Fruit fly (Drosophila melanogaster) whole organism, embryonic: ENCODE results near the gene CG13258.

Source experiments
- Asciz ChIP-seq: fragments of 200-800 bp; sonication (Bioruptor generic); optimal IDR thresholded peaks from 2 replicates; lab custom pipeline; 2017; ENCODE audit warnings: missing biosample characterization, mild to moderate bottlenecking, missing genetic modification characterization, missing genetic modification reagents
- Atf-2 ChIP-seq: fragments of 200-800 bp; sonication (Bioruptor generic); optimal IDR thresholded peaks from 2 replicates; lab custom pipeline; 2016; ENCODE audit warnings: missing biosample characterization, missing genetic modification characterization
- BEAF-32 ChIP-seq: fragments of 200-800 bp; sonication (Bioruptor generic); optimal IDR thresholded peaks from 3 replicates; lab custom pipeline; 2017; ENCODE audit warnings: missing biosample characterization, missing genetic modification characterization, mild to moderate bottlenecking, moderate library complexity, missing genetic modification reagents
- CG10274 ChIP-seq: fragments of 200-800 bp; sonication (Bioruptor generic); optimal IDR thresholded peaks from 3 replicates; lab custom pipeline; 2017; ENCODE audit warnings: missing biosample characterization, mild to moderate bottlenecking, missing genetic modification characterization
- CG10565 ChIP-seq: fragments of 200-800 bp; sonication (Bioruptor generic); optimal IDR thresholded peaks from 3 replicates; lab custom pipeline; 2016; ENCODE audit warnings: missing biosample characterization, mild to moderate bottlenecking, missing genetic modification characterization
- CG11456 ChIP-seq: fragments of 200-800 bp; sonication (Bioruptor generic); IDR thresholded peaks from 3 replicates; pipeline ENCODE4 v1.3.6; 2022; ENCODE audit warnings: missing biosample characterization, missing genetic modification characterization
- CG12155 ChIP-seq: fragments of 200-800 bp; sonication (Bioruptor generic); optimal IDR thresholded peaks from 3 replicates; lab custom pipeline; 2016; ENCODE audit warnings: missing biosample characterization, missing genetic modification characterization
- CG14710 ChIP-seq: fragments of 200-800 bp; sonication (Bioruptor generic); optimal IDR thresholded peaks from 3 replicates; lab custom pipeline; 2019; ENCODE audit warnings: missing biosample characterization, mild to moderate bottlenecking, missing genetic modification characterization, moderate library complexity
- CG15601 ChIP-seq: fragments of 200-800 bp; sonication (Bioruptor generic); optimal IDR thresholded peaks from 3 replicates; lab custom pipeline; 2019; ENCODE audit warnings: missing biosample characterization, mild to moderate bottlenecking, missing genetic modification characterization, moderate library complexity
- CG17385 ChIP-seq: fragments of 200-800 bp; sonication (Bioruptor generic); optimal IDR thresholded peaks from 3 replicates; lab custom pipeline; 2018; ENCODE audit warnings: missing biosample characterization, mild to moderate bottlenecking, missing genetic modification characterization
- CG17802 ChIP-seq: fragments of 200-800 bp; sonication (Bioruptor generic); optimal IDR thresholded peaks from 2 replicates; lab custom pipeline; 2018; ENCODE audit warnings: missing biosample characterization, mild to moderate bottlenecking, missing genetic modification characterization, moderate library complexity
- CG2120 ChIP-seq: fragments of 200-800 bp; sonication (Bioruptor generic); optimal IDR thresholded peaks from 3 replicates; lab custom pipeline; 2016; ENCODE audit warnings: missing biosample characterization, missing genetic modification characterization
- CG2202 ChIP-seq: fragments of 200-800 bp; sonication (Bioruptor generic); optimal IDR thresholded peaks from 2 replicates; lab custom pipeline; 2018; ENCODE audit warnings: missing biosample characterization, mild to moderate bottlenecking, missing genetic modification characterization
- CG3847 ChIP-seq: fragments of 200-800 bp; sonication (Bioruptor generic); IDR thresholded peaks from 2 replicates; pipeline ENCODE4 v1.3.6; 2022; ENCODE audit warnings: missing biosample characterization, missing genetic modification characterization
- CG4820 ChIP-seq: fragments of 200-800 bp; sonication (Bioruptor generic); optimal IDR thresholded peaks from 3 replicates; lab custom pipeline; 2016; ENCODE audit warnings: missing biosample characterization, missing genetic modification characterization
- CG7271 ChIP-seq: fragments of 200-800 bp; sonication (Bioruptor generic); optimal IDR thresholded peaks from 2 replicates; lab custom pipeline; 2018; ENCODE audit warnings: missing biosample characterization, mild to moderate bottlenecking, missing genetic modification characterization, moderate library complexity
- CG7839 ChIP-seq: fragments of 200-800 bp; sonication (Bioruptor generic); optimal IDR thresholded peaks from 3 replicates; lab custom pipeline; 2018; ENCODE audit warnings: missing biosample characterization, mild to moderate bottlenecking, missing genetic modification characterization, moderate library complexity
- CG8765 ChIP-seq: fragments of 200-800 bp; sonication (Bioruptor generic); IDR thresholded peaks from 2 replicates; pipeline ENCODE4 v1.3.6; 2022; ENCODE audit warnings: missing biosample characterization, missing genetic modification characterization
- Chrac-16 ChIP-seq: fragments of 200-800 bp; sonication (Bioruptor generic); optimal IDR thresholded peaks from 3 replicates; lab custom pipeline; 2016; ENCODE audit warnings: missing biosample characterization, missing genetic modification characterization
- CoRest ChIP-seq: fragments of 200-800 bp; sonication (Bioruptor generic); optimal IDR thresholded peaks from 3 replicates; lab custom pipeline; 2018; ENCODE audit warnings: missing biosample characterization, mild to moderate bottlenecking, missing genetic modification characterization, moderate library complexity
- Deaf1 ChIP-seq: fragments of 200-800 bp; optimal IDR thresholded peaks from 3 replicates; lab custom pipeline; 2019; ENCODE audit warnings: missing biosample characterization, mild to moderate bottlenecking, missing genetic modification characterization, moderate library complexity
- Fer1 ChIP-seq: fragments of 200-800 bp; sonication (Bioruptor generic); optimal IDR thresholded peaks from 2 replicates; lab custom pipeline; 2017; ENCODE audit warnings: missing biosample characterization, mild to moderate bottlenecking, missing genetic modification characterization
- H2.0 ChIP-seq: fragments of 200-800 bp; sonication (Bioruptor generic); IDR thresholded peaks from 2 replicates; pipeline ENCODE4 v1.3.6; 2022; ENCODE audit warnings: missing biosample characterization, missing genetic modification characterization
- HLH54F ChIP-seq: fragments of 200-800 bp; sonication (Bioruptor generic); optimal IDR thresholded peaks from 3 replicates; lab custom pipeline; 2016; ENCODE audit warnings: missing biosample characterization, missing genetic modification characterization
- Hand ChIP-seq: fragments of 200-800 bp; sonication (Bioruptor generic); optimal IDR thresholded peaks from 2 replicates; lab custom pipeline; 2017; ENCODE audit warnings: mild to moderate bottlenecking, missing biosample characterization, missing genetic modification reagents, missing genetic modification characterization
- Jarid2 ChIP-seq: fragments of 200-800 bp; sonication (Bioruptor generic); optimal IDR thresholded peaks from 3 replicates; lab custom pipeline; 2017; ENCODE audit warnings: mild to moderate bottlenecking, missing biosample characterization, missing genetic modification reagents, missing genetic modification characterization
- Lhr ChIP-seq: fragments of 200-800 bp; sonication (Bioruptor generic); optimal IDR thresholded peaks from 3 replicates; lab custom pipeline; 2017; ENCODE audit warnings: mild to moderate bottlenecking, missing biosample characterization, missing genetic modification reagents, missing genetic modification characterization
- Meics ChIP-seq: fragments of 200-800 bp; sonication (Bioruptor generic); optimal IDR thresholded peaks from 2 replicates; lab custom pipeline; 2017; ENCODE audit warnings: missing biosample characterization, mild to moderate bottlenecking, missing genetic modification characterization
- NK7.1 ChIP-seq: fragments of 200-800 bp; sonication (Bioruptor generic); optimal IDR thresholded peaks from 3 replicates; lab custom pipeline; 2016; ENCODE audit warnings: missing biosample characterization, missing genetic modification characterization
- Nf-YC ChIP-seq: fragments of 200-800 bp; optimal IDR thresholded peaks from 3 replicates; lab custom pipeline; 2019; ENCODE audit warnings: missing biosample characterization, mild to moderate bottlenecking, missing genetic modification characterization, moderate library complexity
- Rfx ChIP-seq: fragments of 200-800 bp; sonication (Bioruptor generic); IDR thresholded peaks from 2 replicates; pipeline ENCODE4 v1.3.6; 2022; ENCODE audit warnings: missing biosample characterization, missing genetic modification characterization
- Scr ChIP-seq: fragments of 200-800 bp; sonication (Bioruptor generic); IDR thresholded peaks from 2 replicates; pipeline ENCODE4 v1.3.6; 2022; ENCODE audit warnings: missing biosample characterization, missing genetic modification characterization; ENCODE audit not compliant: partially characterized antibody
- Sry-β ChIP-seq: fragments of 200-800 bp; sonication (Bioruptor generic); optimal IDR thresholded peaks from 2 replicates; lab custom pipeline; 2018; ENCODE audit warnings: missing biosample characterization, mild to moderate bottlenecking, missing genetic modification characterization, moderate library complexity
- Stat92E ChIP-seq, 3 experiments: fragments of >200 bp in 2 of 3; fragments of 200-800 bp in 1 of 3; sonication (Bioruptor generic) in 1 of 3; optimal IDR thresholded peaks; 2 replicates each; lab custom pipeline; 2017 to 2019; ENCODE audit warnings: missing biosample characterization in 3 of 3, missing genetic modification characterization in 3 of 3, mild to moderate bottlenecking in 1 of 3, moderate library complexity in 1 of 3
- amos ChIP-seq: fragments of 200-800 bp; sonication (Bioruptor generic); IDR thresholded peaks from 2 replicates; pipeline ENCODE4 v1.3.6; 2022; ENCODE audit warnings: missing biosample characterization, missing genetic modification characterization; ENCODE audit not compliant: partially characterized antibody
- dm ChIP-seq: fragments of 200-800 bp; sonication (Bioruptor generic); optimal IDR thresholded peaks from 3 replicates; lab custom pipeline; 2016; ENCODE audit warnings: missing biosample characterization, missing genetic modification characterization
- en ChIP-seq: fragments of 200-800 bp; sonication (Bioruptor generic); optimal IDR thresholded peaks from 2 replicates; lab custom pipeline; 2016; ENCODE audit warnings: missing biosample characterization, missing genetic modification characterization
- gem ChIP-seq: fragments of 200-800 bp; sonication (Bioruptor generic); optimal IDR thresholded peaks from 2 replicates; lab custom pipeline; 2019; ENCODE audit warnings: missing biosample characterization, mild to moderate bottlenecking, missing genetic modification characterization, moderate library complexity
- jigr1 ChIP-seq: fragments of 200-800 bp; sonication (Bioruptor generic); IDR thresholded peaks from 3 replicates; pipeline ENCODE4 v1.3.6; 2022; ENCODE audit warnings: missing biosample characterization, missing genetic modification characterization
- knrl ChIP-seq: fragments of 200-800 bp; sonication (Bioruptor generic); IDR thresholded peaks from 3 replicates; pipeline ENCODE4 v1.3.6; 2022; ENCODE audit warnings: missing biosample characterization, missing genetic modification characterization; ENCODE audit not compliant: partially characterized antibody
- lola ChIP-seq, 3 experiments: fragments of >200 bp in 2 of 3; fragments of 200-800 bp in 1 of 3; sonication (Bioruptor generic) in 1 of 3; optimal IDR thresholded peaks; 2 replicates each; lab custom pipeline; 2017 to 2019; ENCODE audit warnings: missing biosample characterization in 3 of 3, missing genetic modification characterization in 3 of 3, mild to moderate bottlenecking in 1 of 3, moderate library complexity in 1 of 3
- nerfin-1 ChIP-seq: fragments of 200-800 bp; sonication (Bioruptor generic); optimal IDR thresholded peaks from 3 replicates; lab custom pipeline; 2019; ENCODE audit warnings: missing biosample characterization, mild to moderate bottlenecking, missing genetic modification characterization, moderate library complexity
- nmo ChIP-seq: fragments of 200-800 bp; sonication (Bioruptor generic); optimal IDR thresholded peaks from 2 replicates; lab custom pipeline; 2018; ENCODE audit warnings: missing biosample characterization, mild to moderate bottlenecking, missing genetic modification characterization, moderate library complexity
- pho ChIP-seq: fragments of 200-800 bp; sonication (Bioruptor generic); optimal IDR thresholded peaks from 2 replicates; lab custom pipeline; 2016; ENCODE audit warnings: missing biosample characterization, missing genetic modification characterization
- phol ChIP-seq: fragments of 200-800 bp; sonication (Bioruptor generic); optimal IDR thresholded peaks from 3 replicates; lab custom pipeline; 2018; ENCODE audit warnings: missing biosample characterization, mild to moderate bottlenecking, missing genetic modification characterization, moderate library complexity
- row ChIP-seq: fragments of 200-800 bp; sonication (Bioruptor generic); IDR thresholded peaks from 3 replicates; pipeline ENCODE4 v1.3.6; 2022; ENCODE audit warnings: missing biosample characterization, missing genetic modification characterization
- unpg ChIP-seq: fragments of 200-800 bp; sonication (Bioruptor generic); optimal IDR thresholded peaks from 3 replicates; lab custom pipeline; 2018; ENCODE audit warnings: missing biosample characterization, mild to moderate bottlenecking, missing genetic modification characterization, moderate library complexity
- vfl ChIP-seq: fragments of 200-800 bp; sonication (Bioruptor generic); optimal IDR thresholded peaks from 2 replicates; lab custom pipeline; 2016; ENCODE audit warnings: missing biosample characterization, missing genetic modification characterization
- z ChIP-seq: fragments of 200-800 bp; sonication (Bioruptor generic); IDR thresholded peaks from 3 replicates; pipeline ENCODE4 v1.3.6; 2022; ENCODE audit warnings: missing biosample characterization, missing genetic modification characterization

The CG13258 gene

dm6 chr2L:16302773-16303279 is 10.0 kb upstream of the CG13258 start, which contains the start of gene GMF (continued):
- peak; percentile 58 for TF ChIP-seq CG7271 (tag; lab: Kevin White, UChicago)
- peak; percentile 12 for TF ChIP-seq pho (GFP tag; lab: Kevin White, UChicago)
- no peak for TF ChIP-seq z
- TF ChIP-seq HLH54F (GFP tag; lab: Kevin White, UChicago): peak; percentile 7
- TF ChIP-seq Stat92E (GFP tag; optimal IDR thresholded peaks at IDR 0.05; lab: Kevin White, UChicago): no peak
- TF ChIP-seq CG3847 (GFP tag; lab: Robert Waterston, UW): no peak
- TF ChIP-seq nmo (GFP tag; lab: Kevin White, UChicago): peak; percentile 75
- no peak for TF ChIP-seq dm (GFP tag; lab: Kevin White, UChicago)
- peak; percentile 21 for TF ChIP-seq CG4820 (GFP tag; lab: Kevin White, UChicago)
- TF ChIP-seq row (GFP tag; lab: Robert Waterston, UW): peak; percentile 78
- no peak for TF ChIP-seq CG10565 (GFP tag; lab: Kevin White, UChicago)
- peak; percentile 53 for TF ChIP-seq Lhr
- TF ChIP-seq unpg: peak; percentile 40
- peak; percentile 74 for TF ChIP-seq gem (tag; lab: Kevin White, UChicago)
- no peak for TF ChIP-seq Deaf1 (tag; lab: Kevin White, UChicago)
- peak; percentile 72 for TF ChIP-seq CoRest (tag; lab: Kevin White, UChicago)
- peak; percentile 46; the same call in 2 of the 3 replicates for TF ChIP-seq knrl (GFP tag; lab: Robert Waterston, UW)
- peak in 1 of 3 experiments; percentile 62 for TF ChIP-seq lola (GFP tag; optimal IDR thresholded peaks at IDR 0.05; lab: Kevin White, UChicago)
- no peak for TF ChIP-seq Atf-2 (GFP tag; lab: Kevin White, UChicago)
- no peak for TF ChIP-seq vfl (GFP tag; lab: Kevin White, UChicago)
- no peak for TF ChIP-seq CG2202
- peak; percentile 44; the same call in 1 of the 2 replicates for TF ChIP-seq Scr (GFP tag; lab: Robert Waterston, UW)
- peak; percentile 20 for TF ChIP-seq CG12155
- peak; percentile 26 for TF ChIP-seq Asciz (GFP tag; lab: Kevin White, UChicago)
- no peak for TF ChIP-seq Hand (GFP tag; lab: Kevin White, UChicago)
- TF ChIP-seq nerfin-1 (tag; lab: Kevin White, UChicago): peak; percentile 27
- TF ChIP-seq CG11456 (GFP tag; lab: Robert Waterston, UW): no peak
- TF ChIP-seq CG14710 (tag; lab: Kevin White, UChicago): peak; percentile 86
- TF ChIP-seq Chrac-16 (GFP tag; lab: Kevin White, UChicago): peak; percentile 42
- TF ChIP-seq Sry-β: no peak
- peak; percentile 70 for TF ChIP-seq phol (tag; lab: Kevin White, UChicago)
- TF ChIP-seq amos: no peak; the same call in 1 of the 2 replicates
- peak; percentile 53 for TF ChIP-seq CG15601
- TF ChIP-seq NK7.1 (GFP tag; lab: Kevin White, UChicago): no peak
- peak; percentile 45 for TF ChIP-seq Nf-YC (tag; lab: Kevin White, UChicago)
- peak; percentile 52 for TF ChIP-seq Rfx (GFP tag; lab: Robert Waterston, UW)
- TF ChIP-seq CG8765: no peak
- TF ChIP-seq CG10274: no peak
- no peak for TF ChIP-seq Jarid2 (GFP tag; lab: Kevin White, UChicago)
- peak; percentile 39 for TF ChIP-seq Meics
- TF ChIP-seq Fer1 (GFP tag; lab: Kevin White, UChicago): peak; percentile 2
- no peak for TF ChIP-seq CG17802 (tag; lab: Kevin White, UChicago)
- peak; percentile 41 for TF ChIP-seq CG2120 (GFP tag; lab: Kevin White, UChicago)
- TF ChIP-seq CG7839 (tag; lab: Kevin White, UChicago): no peak
- no peak for TF ChIP-seq H2.0
- TF ChIP-seq BEAF-32 (GFP tag; lab: Kevin White, UChicago): peak; percentile 67
- peak; percentile 38 for TF ChIP-seq CG17385 (GFP tag; lab: Kevin White, UChicago)
- peak; percentile 67; the same call in 1 of the 3 replicates for TF ChIP-seq jigr1 (GFP tag; lab: Robert Waterston, UW)
- no peak for TF ChIP-seq en
